Fruit fly (Drosophila melanogaster) whole organism, embryonic: ENCODE measurements around the gene ND-18.

Source experiments
- Antp ChIP-seq: fragments of 200-800 bp; sonication (Bioruptor generic); optimal IDR thresholded peaks from 3 replicates; lab custom pipeline; 2016; ENCODE audit warnings: missing biosample characterization, missing genetic modification characterization
- Bteb2 ChIP-seq: fragments of 200-800 bp; sonication (Bioruptor generic); optimal IDR thresholded peaks from 2 replicates; lab custom pipeline; 2016; ENCODE audit warnings: missing biosample characterization, missing genetic modification characterization
- CG10366 ChIP-seq: fragments of 200-800 bp; sonication (Bioruptor generic); IDR thresholded peaks from 2 replicates; pipeline ENCODE4 v1.3.6; 2022; ENCODE audit warnings: missing biosample characterization, missing genetic modification characterization
- CG10654 ChIP-seq: fragments of 200-800 bp; sonication (Bioruptor generic); optimal IDR thresholded peaks from 2 replicates; lab custom pipeline; 2016; ENCODE audit warnings: missing biosample characterization, missing genetic modification characterization
- CG12071 ChIP-seq: fragments of 200-800 bp; sonication (Bioruptor generic); optimal IDR thresholded peaks from 3 replicates; lab custom pipeline; 2018; ENCODE audit warnings: missing biosample characterization, mild to moderate bottlenecking, missing genetic modification characterization
- CG12104 ChIP-seq: fragments of 200-800 bp; sonication (Bioruptor generic); optimal IDR thresholded peaks from 3 replicates; lab custom pipeline; 2016; ENCODE audit warnings: missing biosample characterization, missing genetic modification characterization
- CG13287 ChIP-seq: fragments of 200-800 bp; sonication (Bioruptor generic); IDR thresholded peaks from 2 replicates; pipeline ENCODE4 v1.3.6; 2022; ENCODE audit warnings: missing biosample characterization, missing genetic modification characterization; ENCODE audit not compliant: partially characterized antibody
- CG14014 ChIP-seq: fragments of 200-800 bp; sonication (Bioruptor generic); IDR thresholded peaks from 2 replicates; pipeline ENCODE4 v1.3.6; 2022; ENCODE audit warnings: missing biosample characterization, missing genetic modification characterization
- CG14667 ChIP-seq: fragments of 200-800 bp; sonication (Bioruptor generic); IDR thresholded peaks from 2 replicates; pipeline ENCODE4 v1.3.6; 2022; ENCODE audit warnings: missing biosample characterization, missing genetic modification characterization
- CG2875 ChIP-seq: fragments of 200-800 bp; sonication (Bioruptor generic); optimal IDR thresholded peaks from 2 replicates; lab custom pipeline; 2017; ENCODE audit warnings: missing biosample characterization, mild to moderate bottlenecking, missing genetic modification characterization, missing genetic modification reagents
- CG30431 ChIP-seq: fragments of 200-800 bp; sonication (Bioruptor generic); optimal IDR thresholded peaks from 2 replicates; lab custom pipeline; 2017; ENCODE audit warnings: missing biosample characterization, missing genetic modification characterization
- CG34224 ChIP-seq: fragments of 200-800 bp; sonication (Bioruptor generic); IDR thresholded peaks from 3 replicates; pipeline ENCODE4 v1.3.6; 2022; ENCODE audit warnings: missing biosample characterization, missing genetic modification characterization; ENCODE audit not compliant: partially characterized antibody
- CG7786 ChIP-seq: fragments of 200-800 bp; sonication (Bioruptor generic); optimal IDR thresholded peaks from 2 replicates; lab custom pipeline; 2016; ENCODE audit warnings: missing biosample characterization, missing genetic modification characterization
- CG7963 ChIP-seq: fragments of 200-800 bp; sonication (Bioruptor generic); IDR thresholded peaks from 3 replicates; pipeline ENCODE4 v1.3.6; 2022; ENCODE audit warnings: missing biosample characterization, missing genetic modification characterization; ENCODE audit not compliant: partially characterized antibody
- CG8089 ChIP-seq: fragments of 200-800 bp; sonication (Bioruptor generic); optimal IDR thresholded peaks from 3 replicates; lab custom pipeline; 2016; ENCODE audit warnings: missing biosample characterization, missing genetic modification characterization
- CG8290 ChIP-seq, 3 experiments: fragments of 200-800 bp; sonication (Bioruptor generic); optimal IDR thresholded peaks; 2 replicates each; lab custom pipeline; 2016 to 2019; ENCODE audit warnings: missing biosample characterization in 3 of 3, missing genetic modification characterization in 3 of 3, mild to moderate bottlenecking in 2 of 3, moderate library complexity in 1 of 3
- CG8388 ChIP-seq: fragments of 200-800 bp; sonication (Bioruptor generic); optimal IDR thresholded peaks from 2 replicates; lab custom pipeline; 2019; ENCODE audit warnings: missing biosample characterization, mild to moderate bottlenecking, missing genetic modification characterization, moderate library complexity
- CTCF ChIP-seq: fragments of 200-800 bp; sonication (Bioruptor generic); optimal IDR thresholded peaks from 2 replicates; lab custom pipeline; 2017; ENCODE audit warnings: missing biosample characterization, mild to moderate bottlenecking, missing genetic modification characterization, moderate library complexity
- Eip74EF ChIP-seq, 2 experiments: fragments of 200-800 bp in 1 of 2; fragments of >200 bp in 1 of 2; sonication (Bioruptor generic) in 1 of 2; optimal IDR thresholded peaks; 2 replicates each; lab custom pipeline; 2017 to 2019; ENCODE audit warnings: missing biosample characterization in 2 of 2, missing genetic modification characterization in 2 of 2, mild to moderate bottlenecking in 1 of 2, moderate library complexity in 1 of 2
- Gug ChIP-seq: fragments of 200-800 bp; sonication (Bioruptor generic); IDR thresholded peaks from 4 replicates; pipeline ENCODE4 v1.3.6; 2022; ENCODE audit warnings: missing biosample characterization, missing genetic modification characterization
- HHEX ChIP-seq: fragments of 200-800 bp; sonication (Bioruptor generic); optimal IDR thresholded peaks from 3 replicates; lab custom pipeline; 2017; ENCODE audit warnings: missing biosample characterization, mild to moderate bottlenecking, missing genetic modification characterization, missing genetic modification reagents
- Hr78 ChIP-seq, 2 experiments: fragments of 200-800 bp in 1 of 2; fragments of >200 bp in 1 of 2; sonication (Bioruptor generic) in 1 of 2; optimal IDR thresholded peaks; 2 replicates each; lab custom pipeline; 2017 to 2019; ENCODE audit warnings: missing biosample characterization in 2 of 2, missing genetic modification characterization in 2 of 2, mild to moderate bottlenecking in 1 of 2, moderate library complexity in 1 of 2
- Kr ChIP-seq: fragments of 200-800 bp; sonication (Bioruptor generic); optimal IDR thresholded peaks from 2 replicates; lab custom pipeline; 2017; ENCODE audit warnings: missing biosample characterization, mild to moderate bottlenecking, missing genetic modification characterization
- Max ChIP-seq: fragments of 200-800 bp; sonication (Bioruptor generic); optimal IDR thresholded peaks from 2 replicates; lab custom pipeline; 2016; ENCODE audit warnings: missing biosample characterization, mild to moderate bottlenecking, missing genetic modification characterization
- PHDP ChIP-seq: fragments of 200-800 bp; sonication (Bioruptor generic); optimal IDR thresholded peaks from 3 replicates; lab custom pipeline; 2018; ENCODE audit warnings: missing biosample characterization, mild to moderate bottlenecking, missing genetic modification characterization, moderate library complexity
- Rfx ChIP-seq: fragments of 200-800 bp; sonication (Bioruptor generic); IDR thresholded peaks from 2 replicates; pipeline ENCODE4 v1.3.6; 2022; ENCODE audit warnings: missing biosample characterization, missing genetic modification characterization
- Sox100B ChIP-seq: fragments of 200-800 bp; sonication (Bioruptor generic); optimal IDR thresholded peaks from 3 replicates; lab custom pipeline; 2018; ENCODE audit warnings: missing biosample characterization, mild to moderate bottlenecking, missing genetic modification characterization
- Xrp1 ChIP-seq: fragments of 200-800 bp; sonication (Bioruptor generic); IDR thresholded peaks from 2 replicates; pipeline ENCODE4 v1.3.6; 2022; ENCODE audit warnings: missing biosample characterization, missing genetic modification characterization
- ato ChIP-seq: fragments of 200-800 bp; sonication (Bioruptor generic); IDR thresholded peaks from 2 replicates; pipeline ENCODE4 v1.3.6; 2022; ENCODE audit warnings: missing biosample characterization, missing genetic modification characterization; ENCODE audit not compliant: partially characterized antibody
- bbx ChIP-seq: fragments of 200-800 bp; sonication (Bioruptor generic); IDR thresholded peaks from 2 replicates; pipeline ENCODE4 v1.3.6; 2022; ENCODE audit warnings: missing biosample characterization, missing genetic modification characterization; ENCODE audit not compliant: partially characterized antibody
- chif ChIP-seq, 2 experiments: fragments of 200-800 bp; sonication (Bioruptor generic); optimal IDR thresholded peaks; 3 replicates each; lab custom pipeline; 2016; ENCODE audit warnings: missing biosample characterization in 2 of 2, missing genetic modification characterization in 2 of 2
- chn ChIP-seq: fragments of 200-800 bp; sonication (Bioruptor generic); optimal IDR thresholded peaks from 2 replicates; lab custom pipeline; 2016; ENCODE audit warnings: missing biosample characterization, missing genetic modification characterization
- ci ChIP-seq: fragments of 200-800 bp; sonication (Bioruptor generic); IDR thresholded peaks from 3 replicates; pipeline ENCODE4 v1.3.6; 2022; ENCODE audit warnings: missing biosample characterization, missing genetic modification characterization
- danr ChIP-seq: fragments of 200-800 bp; sonication (Bioruptor generic); IDR thresholded peaks from 2 replicates; pipeline ENCODE4 v1.3.6; 2022; ENCODE audit warnings: missing biosample characterization, missing genetic modification characterization
- eyg ChIP-seq: fragments of 200-800 bp; sonication (Bioruptor generic); optimal IDR thresholded peaks from 3 replicates; lab custom pipeline; 2016; ENCODE audit warnings: missing biosample characterization, missing genetic modification characterization
- fd64A ChIP-seq: fragments of 200-800 bp; sonication (Bioruptor generic); optimal IDR thresholded peaks from 3 replicates; lab custom pipeline; 2018; ENCODE audit warnings: missing biosample characterization, mild to moderate bottlenecking, missing genetic modification characterization
- hbn ChIP-seq: fragments of 200-800 bp; sonication (Bioruptor generic); IDR thresholded peaks from 2 replicates; pipeline ENCODE4 v1.3.6; 2022; ENCODE audit warnings: missing biosample characterization, missing genetic modification characterization; ENCODE audit not compliant: partially characterized antibody
- hkb ChIP-seq, 2 experiments: fragments of 200-800 bp in 1 of 2; fragments of >200 bp in 1 of 2; sonication (Bioruptor generic) in 1 of 2; IDR thresholded peaks in 1 of 2; optimal IDR thresholded peaks in 1 of 2; 2 replicates each; pipeline versions ENCODE4 v1.3.6 to Lab custom; 2017 to 2022; ENCODE audit warnings: missing biosample characterization in 1 of 2, missing genetic modification characterization in 1 of 2
- insv ChIP-seq, 2 experiments: fragments of 200-800 bp; sonication (Bioruptor generic); optimal IDR thresholded peaks; 3 replicates each; lab custom pipeline; 2016 to 2018; ENCODE audit warnings: missing biosample characterization in 2 of 2, missing genetic modification characterization in 2 of 2
- jumu ChIP-seq: fragments of 200-800 bp; sonication (Bioruptor generic); optimal IDR thresholded peaks from 3 replicates; lab custom pipeline; 2016; ENCODE audit warnings: missing biosample characterization, missing genetic modification characterization
- kah ChIP-seq: fragments of 200-800 bp; sonication (Bioruptor generic); optimal IDR thresholded peaks from 2 replicates; lab custom pipeline; 2018; ENCODE audit warnings: missing biosample characterization, mild to moderate bottlenecking, missing genetic modification characterization
- lmd ChIP-seq: fragments of 200-800 bp; sonication (Bioruptor generic); IDR thresholded peaks from 2 replicates; pipeline ENCODE4 v1.3.6; 2022; ENCODE audit warnings: missing biosample characterization, missing genetic modification characterization
- ranshi ChIP-seq: fragments of 200-800 bp; sonication (Bioruptor generic); IDR thresholded peaks from 2 replicates; pipeline ENCODE4 v1.3.6; 2022; ENCODE audit warnings: missing biosample characterization, missing genetic modification characterization
- sens ChIP-seq: fragments of 200-800 bp; sonication (Bioruptor generic); peaks from one replicate; lab custom pipeline; 2016; ENCODE audit warnings: missing biosample characterization, missing genetic modification characterization
- so ChIP-seq: fragments of 200-800 bp; sonication (Bioruptor generic); IDR thresholded peaks from 3 replicates; pipeline ENCODE4 v1.3.6; 2022; ENCODE audit warnings: missing biosample characterization, missing genetic modification characterization
- tll ChIP-seq, 2 experiments: fragments of 200-800 bp in 1 of 2; fragments of >200 bp in 1 of 2; sonication (Bioruptor generic) in 1 of 2; optimal IDR thresholded peaks; 2 replicates each; lab custom pipeline; 2017 to 2019; ENCODE audit warnings: missing biosample characterization in 2 of 2, missing genetic modification characterization in 2 of 2, mild to moderate bottlenecking in 1 of 2, moderate library complexity in 1 of 2
- vnd ChIP-seq: fragments of 200-800 bp; sonication (Bioruptor generic); IDR thresholded peaks from 3 replicates; pipeline ENCODE4 v1.3.6; 2022; ENCODE audit warnings: missing biosample characterization, missing genetic modification characterization; ENCODE audit not compliant: partially characterized antibody
- wdn ChIP-seq: fragments of 200-800 bp; sonication (Bioruptor generic); IDR thresholded peaks from 2 replicates; pipeline ENCODE4 v1.3.6; 2022; ENCODE audit warnings: missing biosample characterization, missing genetic modification characterization
- zen ChIP-seq: fragments of 200-800 bp; sonication (Bioruptor generic); optimal IDR thresholded peaks from 3 replicates; lab custom pipeline; 2018; ENCODE audit warnings: missing biosample characterization, mild to moderate bottlenecking, missing genetic modification characterization, moderate library complexity

Gene ND-18

dm6 chrX:19497782-19498440 is 5.7 kb downstream of the ND-18 start (continued):
- no peak for TF ChIP-seq PHDP
- TF ChIP-seq fd64A = no peak
- no peak for TF ChIP-seq CG2875 (GFP tag; lab: Kevin White, UChicago)
- no peak for TF ChIP-seq hbn (GFP tag; lab: Robert Waterston, UW)
- TF ChIP-seq CG14667 (GFP tag; lab: Robert Waterston, UW) = no peak
- peak; percentile 80; the same call in 2 of the 3 replicates for TF ChIP-seq so (GFP tag; lab: Robert Waterston, UW)
- 0 out of 3 replicates have a peak, but pooled peaks have one; percentile 9 for TF ChIP-seq CG34224
- TF ChIP-seq CG7786 (GFP tag; lab: Kevin White, UChicago) = no peak
- no peak for TF ChIP-seq zen
- TF ChIP-seq CG14014 (GFP tag; lab: Robert Waterston, UW) = peak; percentile 36; the same call in 1 of the 2 replicates
- TF ChIP-seq Hr78 (GFP tag; optimal IDR thresholded peaks at IDR 0.05; lab: Kevin White, UChicago) = no peak
- no peak for TF ChIP-seq CG30431
- TF ChIP-seq bbx (GFP tag; lab: Robert Waterston, UW) = no peak
- peak; percentile 10; the same call in 1 of the 2 replicates for TF ChIP-seq ranshi (GFP tag; lab: Robert Waterston, UW)
- no peak for TF ChIP-seq eyg
- no peak for TF ChIP-seq Sox100B (GFP tag; lab: Kevin White, UChicago)
- no peak for TF ChIP-seq danr (GFP tag; lab: Robert Waterston, UW)
- no peak for TF ChIP-seq Gug (GFP tag; lab: Robert Waterston, UW)
- no peak for TF ChIP-seq vnd (GFP tag; lab: Robert Waterston, UW)
- TF ChIP-seq CTCF (GFP tag; lab: Kevin White, UChicago) = no peak
- no peak for TF ChIP-seq chif (GFP tag; optimal IDR thresholded peaks at IDR 0.05; lab: Kevin White, UChicago)
- no peak for TF ChIP-seq CG10654 (GFP tag; lab: Kevin White, UChicago)
- no peak for TF ChIP-seq ato
- TF ChIP-seq lmd = no peak
- no peak for TF ChIP-seq Bteb2 (GFP tag; lab: Kevin White, UChicago)
- no peak for TF ChIP-seq chn (GFP tag; lab: Kevin White, UChicago)
- peak; percentile 42 for TF ChIP-seq CG13287 (GFP tag; lab: Robert Waterston, UW)
- TF ChIP-seq Max = no peak
- TF ChIP-seq CG8388 = no peak
- peak; percentile 45; the same call in 1 of the 3 replicates for TF ChIP-seq ci
- no peak for TF ChIP-seq HHEX (GFP tag; lab: Kevin White, UChicago)
- peak; percentile 11; the same call in 1 of the 2 replicates for TF ChIP-seq wdn
- TF ChIP-seq hkb (optimal IDR thresholded peaks at IDR 0.05; lab: Kevin White, UChicago) = no peak
- TF ChIP-seq hkb (GFP tag; IDR thresholded peaks at IDR 0.05; lab: Robert Waterston, UW) = no peak
- TF ChIP-seq jumu (GFP tag; lab: Kevin White, UChicago) = no peak
- peak; percentile 10 for TF ChIP-seq CG12071 (GFP tag; lab: Kevin White, UChicago)
- TF ChIP-seq Rfx (GFP tag; lab: Robert Waterston, UW) = peak; percentile 58
- no peak for TF ChIP-seq CG8290 (GFP tag; optimal IDR thresholded peaks at IDR 0.05; lab: Kevin White, UChicago)
- peak in 1 of 2 experiments; percentile 87 for TF ChIP-seq CG8290 (tag; optimal IDR thresholded peaks at IDR 0.05; lab: Kevin White, UChicago)
- TF ChIP-seq Antp (GFP tag; lab: Kevin White, UChicago) = no peak
- TF ChIP-seq CG12104 (GFP tag; lab: Kevin White, UChicago) = no peak
- no peak for TF ChIP-seq tll (GFP tag; optimal IDR thresholded peaks at IDR 0.05; lab: Kevin White, UChicago)
- TF ChIP-seq kah (GFP tag; lab: Kevin White, UChicago) = no peak
- no peak for TF ChIP-seq Xrp1 (GFP tag; lab: Robert Waterston, UW)
- no peak for TF ChIP-seq Kr (GFP tag; lab: Kevin White, UChicago)
- TF ChIP-seq CG8089 (GFP tag; lab: Kevin White, UChicago) = no peak
- no peak for TF ChIP-seq CG7963
- TF ChIP-seq CG10366 (GFP tag; lab: Robert Waterston, UW) = no peak
- TF ChIP-seq sens (GFP tag; lab: Kevin White, UChicago) = no peak
- TF ChIP-seq insv (GFP tag; optimal IDR thresholded peaks at IDR 0.05; lab: Kevin White, UChicago) = peak in 1 of 2 experiments; percentile 59
- TF ChIP-seq Eip74EF (GFP tag; optimal IDR thresholded peaks at IDR 0.05; lab: Kevin White, UChicago) = no peak
